Fruit fly (Drosophila melanogaster) whole organism, embryonic: ENCODE measurements around the gene CG10874.

Experiments used
- Aef1 ChIP-seq: fragments of 200-800 bp; sonication (Bioruptor generic); IDR thresholded peaks from 3 replicates; pipeline ENCODE4 v1.3.6; 2022; ENCODE audit warnings: missing biosample characterization, missing genetic modification characterization
- Atf3 ChIP-seq: fragments of 200-800 bp; sonication (Bioruptor generic); optimal IDR thresholded peaks from 3 replicates; lab custom pipeline; 2016; ENCODE audit warnings: missing biosample characterization, missing genetic modification characterization
- Awh ChIP-seq: fragments of 200-800 bp; sonication (Bioruptor generic); IDR thresholded peaks from 2 replicates; pipeline ENCODE4, ENCODE4 v1.3.6; 2022; ENCODE audit warnings: missing biosample characterization, missing genetic modification characterization
- Bteb2 ChIP-seq: fragments of 200-800 bp; sonication (Bioruptor generic); optimal IDR thresholded peaks from 2 replicates; lab custom pipeline; 2016; ENCODE audit warnings: missing biosample characterization, missing genetic modification characterization
- CG1024 ChIP-seq: fragments of 200-800 bp; sonication (Bioruptor generic); IDR thresholded peaks from 2 replicates; pipeline ENCODE4 v1.3.6; 2022; ENCODE audit warnings: missing biosample characterization, missing genetic modification characterization
- CG11696 ChIP-seq: fragments of 200-800 bp; sonication (Bioruptor generic); IDR thresholded peaks from 2 replicates; pipeline ENCODE4 v1.3.6; 2022; ENCODE audit warnings: missing biosample characterization, missing genetic modification characterization
- CG12071 ChIP-seq: fragments of 200-800 bp; sonication (Bioruptor generic); optimal IDR thresholded peaks from 3 replicates; lab custom pipeline; 2018; ENCODE audit warnings: missing biosample characterization, mild to moderate bottlenecking, missing genetic modification characterization
- CG12236 ChIP-seq: fragments of 200-800 bp; sonication (Bioruptor generic); optimal IDR thresholded peaks from 2 replicates; lab custom pipeline; 2016; ENCODE audit warnings: missing biosample characterization, missing genetic modification characterization
- CG12299 ChIP-seq: fragments of 200-800 bp; sonication (Bioruptor generic); optimal IDR thresholded peaks from 2 replicates; lab custom pipeline; 2018; ENCODE audit warnings: missing biosample characterization, mild to moderate bottlenecking, missing genetic modification characterization
- CG13894 ChIP-seq: fragments of 200-800 bp; sonication (Bioruptor generic); optimal IDR thresholded peaks from 3 replicates; lab custom pipeline; 2018; ENCODE audit warnings: missing biosample characterization, mild to moderate bottlenecking, missing genetic modification characterization, moderate library complexity
- CG1792 ChIP-seq: fragments of 200-800 bp; sonication (Bioruptor generic); optimal IDR thresholded peaks from 2 replicates; lab custom pipeline; 2016; ENCODE audit warnings: missing biosample characterization, missing genetic modification characterization
- CG31365 ChIP-seq: fragments of 200-800 bp; sonication (Bioruptor generic); optimal IDR thresholded peaks from 2 replicates; lab custom pipeline; 2018; ENCODE audit warnings: missing biosample characterization, mild to moderate bottlenecking, missing genetic modification characterization
- CG31388 ChIP-seq: fragments of 200-800 bp; sonication (Bioruptor generic); optimal IDR thresholded peaks from 2 replicates; lab custom pipeline; 2016; ENCODE audit warnings: missing biosample characterization, missing genetic modification characterization
- CG32532 ChIP-seq: fragments of 200-800 bp; sonication (Bioruptor generic); IDR thresholded peaks from 2 replicates; pipeline ENCODE4 v1.3.6; 2022; ENCODE audit warnings: missing biosample characterization, missing genetic modification characterization
- CG32772 ChIP-seq: fragments of 200-800 bp; sonication (Bioruptor generic); IDR thresholded peaks from 2 replicates; pipeline ENCODE4 v1.3.6; 2022; ENCODE audit warnings: missing biosample characterization, missing genetic modification characterization
- CG43689 ChIP-seq: fragments of 200-800 bp; sonication (Bioruptor generic); IDR thresholded peaks from 2 replicates; pipeline ENCODE4 v1.3.6; 2022; ENCODE audit warnings: missing biosample characterization, missing genetic modification characterization
- CG9609 ChIP-seq: fragments of 200-800 bp; sonication (Bioruptor generic); optimal IDR thresholded peaks from 3 replicates; lab custom pipeline; 2016; ENCODE audit warnings: missing biosample characterization, missing genetic modification characterization
- CG9817 ChIP-seq: fragments of 200-800 bp; sonication (Bioruptor generic); optimal IDR thresholded peaks from 2 replicates; lab custom pipeline; 2018; ENCODE audit warnings: missing biosample characterization, mild to moderate bottlenecking, missing genetic modification characterization, moderate library complexity
- Camta ChIP-seq: fragments of 200-800 bp; sonication (Bioruptor generic); optimal IDR thresholded peaks from 2 replicates; lab custom pipeline; 2016; ENCODE audit warnings: missing biosample characterization, missing genetic modification characterization
- CkIIα-i1 ChIP-seq: fragments of 200-800 bp; sonication (Bioruptor generic); IDR thresholded peaks from 2 replicates; pipeline ENCODE4 v1.3.6; 2022; ENCODE audit warnings: missing biosample characterization, missing genetic modification characterization
- Dp ChIP-seq: fragments of 200-800 bp; sonication (Bioruptor generic); optimal IDR thresholded peaks from 2 replicates; lab custom pipeline; 2018; ENCODE audit warnings: missing biosample characterization, mild to moderate bottlenecking, missing genetic modification characterization, moderate library complexity
- Drgx ChIP-seq: fragments of 200-800 bp; sonication (Bioruptor generic); IDR thresholded peaks from 2 replicates; pipeline ENCODE4 v1.3.6; 2022; ENCODE audit warnings: missing biosample characterization, missing genetic modification characterization
- E2f2 ChIP-seq: fragments of 200-800 bp; sonication (Bioruptor generic); IDR thresholded peaks from 2 replicates; pipeline ENCODE4 v1.3.6; 2022; ENCODE audit warnings: missing biosample characterization, missing genetic modification characterization
- Elba2 ChIP-seq: fragments of 200-800 bp; sonication (Bioruptor generic); optimal IDR thresholded peaks from 3 replicates; lab custom pipeline; 2016; ENCODE audit warnings: missing biosample characterization, missing genetic modification characterization
- MTF-1 ChIP-seq: fragments of 200-800 bp; sonication (Bioruptor generic); optimal IDR thresholded peaks from 2 replicates; lab custom pipeline; 2018; ENCODE audit warnings: missing biosample characterization, mild to moderate bottlenecking, missing genetic modification characterization, borderline replicate concordance
- Rx ChIP-seq: fragments of 200-800 bp; sonication (Bioruptor generic); IDR thresholded peaks from 2 replicates; pipeline ENCODE4 v1.3.6; 2022; ENCODE audit warnings: missing biosample characterization, missing genetic modification characterization
- Sin3A ChIP-seq: fragments of >200 bp; optimal IDR thresholded peaks from 2 replicates; lab custom pipeline; 2018
- Sry-δ ChIP-seq: fragments of 200-800 bp; sonication (Bioruptor generic); optimal IDR thresholded peaks from 2 replicates; lab custom pipeline; 2016; ENCODE audit warnings: missing biosample characterization, missing genetic modification characterization
- Usf ChIP-seq: fragments of 200-800 bp; sonication (Bioruptor generic); optimal IDR thresholded peaks from 2 replicates; lab custom pipeline; 2017; ENCODE audit warnings: missing genotype, missing biosample characterization, missing genetic modification characterization
- Xbp1 ChIP-seq: fragments of 200-800 bp; sonication (Bioruptor generic); optimal IDR thresholded peaks from 3 replicates; lab custom pipeline; 2016; ENCODE audit warnings: missing biosample characterization, mild to moderate bottlenecking, missing genetic modification characterization
- abd-A ChIP-seq: fragments of 200-800 bp; sonication (Bioruptor generic); optimal IDR thresholded peaks from 3 replicates; lab custom pipeline; 2019; ENCODE audit warnings: missing biosample characterization, mild to moderate bottlenecking, missing genetic modification characterization, moderate library complexity
- ara ChIP-seq: fragments of 200-800 bp; sonication (Bioruptor generic); IDR thresholded peaks from 2 replicates; pipeline ENCODE4 v1.3.6; 2022; ENCODE audit warnings: missing biosample characterization, missing genetic modification characterization
- crol ChIP-seq: fragments of 200-800 bp; sonication (Bioruptor generic); IDR thresholded peaks from 2 replicates; pipeline ENCODE4 v1.3.6; 2022; ENCODE audit warnings: missing biosample characterization, missing genetic modification characterization
- gcm2 ChIP-seq: fragments of 200-800 bp; sonication (Bioruptor generic); optimal IDR thresholded peaks from 2 replicates; lab custom pipeline; 2016; ENCODE audit warnings: missing biosample characterization, missing genetic modification characterization
- gem ChIP-seq: fragments of 200-800 bp; sonication (Bioruptor generic); optimal IDR thresholded peaks from 2 replicates; lab custom pipeline; 2019; ENCODE audit warnings: missing biosample characterization, mild to moderate bottlenecking, missing genetic modification characterization, moderate library complexity
- h ChIP-seq: fragments of >200 bp; optimal IDR thresholded peaks from 2 replicates; lab custom pipeline; 2017
- jigr1 ChIP-seq: fragments of 200-800 bp; sonication (Bioruptor generic); IDR thresholded peaks from 3 replicates; pipeline ENCODE4 v1.3.6; 2022; ENCODE audit warnings: missing biosample characterization, missing genetic modification characterization
- nom ChIP-seq: fragments of 200-800 bp; sonication (Bioruptor generic); optimal IDR thresholded peaks from 2 replicates; lab custom pipeline; 2017; ENCODE audit warnings: missing biosample characterization, missing genetic modification characterization, mild to moderate bottlenecking, moderate library complexity, missing genetic modification reagents
- oc ChIP-seq: fragments of 200-800 bp; sonication (Bioruptor generic); optimal IDR thresholded peaks from 2 replicates; lab custom pipeline; 2018; ENCODE audit warnings: missing biosample characterization, mild to moderate bottlenecking, missing genetic modification characterization, moderate library complexity
- org-1 ChIP-seq: fragments of 200-800 bp; sonication (Bioruptor generic); optimal IDR thresholded peaks from 2 replicates; lab custom pipeline; 2017; ENCODE audit warnings: missing biosample characterization, missing genetic modification characterization
- peb ChIP-seq: fragments of 200-800 bp; sonication (Bioruptor generic); IDR thresholded peaks from 2 replicates; pipeline ENCODE4 v1.3.6; 2022; ENCODE audit warnings: missing biosample characterization, missing genetic modification characterization
- pita ChIP-seq: fragments of 200-800 bp; sonication (Bioruptor generic); optimal IDR thresholded peaks from 2 replicates; lab custom pipeline; 2017; ENCODE audit warnings: missing biosample characterization, mild to moderate bottlenecking, missing genetic modification characterization
- repo ChIP-seq: fragments of 200-800 bp; sonication (Bioruptor generic); optimal IDR thresholded peaks from 2 replicates; lab custom pipeline; 2016; ENCODE audit warnings: missing biosample characterization, missing genetic modification characterization
- sd ChIP-seq: fragments of 200-800 bp; sonication (Bioruptor generic); optimal IDR thresholded peaks from 3 replicates; lab custom pipeline; 2018; ENCODE audit warnings: missing biosample characterization, mild to moderate bottlenecking, missing genetic modification characterization, moderate library complexity
- so ChIP-seq: fragments of 200-800 bp; sonication (Bioruptor generic); IDR thresholded peaks from 3 replicates; pipeline ENCODE4 v1.3.6; 2022; ENCODE audit warnings: missing biosample characterization, missing genetic modification characterization
- trem ChIP-seq: fragments of 200-800 bp; optimal IDR thresholded peaks from 3 replicates; lab custom pipeline; 2019; ENCODE audit warnings: missing biosample characterization, mild to moderate bottlenecking, missing genetic modification characterization, moderate library complexity
- twi ChIP-seq: fragments of 200-800 bp; optimal IDR thresholded peaks from 2 replicates; lab custom pipeline; 2019; ENCODE audit warnings: missing biosample characterization, mild to moderate bottlenecking, missing genetic modification characterization, moderate library complexity
- tx ChIP-seq: fragments of 200-800 bp; sonication (Bioruptor generic); optimal IDR thresholded peaks from 2 replicates; lab custom pipeline; 2016; ENCODE audit warnings: missing biosample characterization, missing genetic modification characterization
- unc-4 ChIP-seq: fragments of 200-800 bp; sonication (Bioruptor generic); IDR thresholded peaks from 2 replicates; pipeline ENCODE4 v1.3.6; 2022; ENCODE audit warnings: missing biosample characterization, missing genetic modification characterization; ENCODE audit not compliant: partially characterized antibody
- vvl ChIP-seq: fragments of 200-800 bp; sonication (Bioruptor generic); IDR thresholded peaks from 2 replicates; pipeline ENCODE4 v1.3.6; 2022; ENCODE audit warnings: missing biosample characterization, missing genetic modification characterization
- zen2 ChIP-seq: fragments of 200-800 bp; sonication (Bioruptor generic); IDR thresholded peaks from 3 replicates; pipeline ENCODE4 v1.3.6; 2022; ENCODE audit warnings: missing biosample characterization, missing genetic modification characterization; ENCODE audit not compliant: partially characterized antibody

Gene CG10874

dm6 chr2L:2198613-2199432 lies 6.6 kb upstream of the CG10874 start (continued):
- TF ChIP-seq CG12071: peak; percentile 79
- peak; percentile 60 for TF ChIP-seq MTF-1 (GFP tag; lab: Kevin White, UChicago)
- TF ChIP-seq CG12299 (tag; lab: Kevin White, UChicago): peak; percentile 23
- peak; percentile 88 for TF ChIP-seq oc (tag; lab: Kevin White, UChicago)
- peak; percentile 86 for TF ChIP-seq org-1 (GFP tag; lab: Kevin White, UChicago)
- no peak for TF ChIP-seq h (lab: Kevin White, UChicago)
- no peak for TF ChIP-seq vvl (GFP tag; lab: Robert Waterston, UW)
- TF ChIP-seq crol: no peak
- peak; percentile 90 for TF ChIP-seq CG1792 (GFP tag; lab: Kevin White, UChicago)
- no peak for TF ChIP-seq CG11696 (GFP tag; lab: Robert Waterston, UW)
- TF ChIP-seq Sry-δ: peak; percentile 37
- TF ChIP-seq jigr1 (GFP tag; lab: Robert Waterston, UW): no peak
- peak; percentile 89 for TF ChIP-seq CG9609
- TF ChIP-seq repo: peak; percentile 82
- TF ChIP-seq CG31365 (tag; lab: Kevin White, UChicago): peak; percentile 60
- TF ChIP-seq Camta (GFP tag; lab: Kevin White, UChicago): peak; percentile 83
- peak; percentile 84 for TF ChIP-seq abd-A
- peak; percentile 87 for TF ChIP-seq Xbp1
- TF ChIP-seq twi (tag; lab: Kevin White, UChicago): peak; percentile 61
- TF ChIP-seq Bteb2 (GFP tag; lab: Kevin White, UChicago): peak; percentile 78
- TF ChIP-seq CG13894 (tag; lab: Kevin White, UChicago): peak; percentile 95
- peak; percentile 87 for TF ChIP-seq Atf3
- TF ChIP-seq CG31388 (GFP tag; lab: Kevin White, UChicago): peak; percentile 56
- no peak for TF ChIP-seq Rx
- TF ChIP-seq CG32772 (GFP tag; lab: Robert Waterston, UW): no peak
- TF ChIP-seq CG12236 (GFP tag; lab: Kevin White, UChicago): peak; percentile 73
- peak; percentile 41 for TF ChIP-seq Elba2
- TF ChIP-seq Awh (GFP tag; lab: Robert Waterston, UW): no peak
- TF ChIP-seq Aef1 (GFP tag; lab: Robert Waterston, UW): no peak
- TF ChIP-seq Usf (GFP tag; lab: Kevin White, UChicago): peak; percentile 74
- TF ChIP-seq ara (GFP tag; lab: Robert Waterston, UW): no peak
- no peak for TF ChIP-seq peb (GFP tag; lab: Robert Waterston, UW)
- TF ChIP-seq unc-4 (GFP tag; lab: Robert Waterston, UW): no peak
- TF ChIP-seq gem: peak; percentile 94
- TF ChIP-seq trem (tag; lab: Kevin White, UChicago): peak; percentile 65
- TF ChIP-seq gcm2 (GFP tag; lab: Kevin White, UChicago): peak; percentile 75
- peak; percentile 80 for TF ChIP-seq tx (GFP tag; lab: Kevin White, UChicago)
- no peak for TF ChIP-seq so
- no peak for TF ChIP-seq pita (GFP tag; lab: Kevin White, UChicago)
- no peak for TF ChIP-seq Sin3A (lab: Kevin White, UChicago)
- peak; percentile 81 for TF ChIP-seq nom (GFP tag; lab: Kevin White, UChicago)
- TF ChIP-seq CG43689 (GFP tag; lab: Robert Waterston, UW): no peak
- TF ChIP-seq CkIIα-i1 (GFP tag; lab: Robert Waterston, UW): no peak
- peak; percentile 61 for TF ChIP-seq CG9817 (tag; lab: Kevin White, UChicago)
- peak; percentile 98 for TF ChIP-seq sd (tag; lab: Kevin White, UChicago)
- no peak for TF ChIP-seq Drgx
- TF ChIP-seq zen2: no peak
- no peak for TF ChIP-seq CG1024 (GFP tag; lab: Robert Waterston, UW)
- TF ChIP-seq Dp (GFP tag; lab: Kevin White, UChicago): no peak
- no peak for TF ChIP-seq CG32532
- no peak for TF ChIP-seq E2f2 (GFP tag; lab: Robert Waterston, UW)
